Fruit fly (Drosophila melanogaster) whole organism: ENCODE results near the gene Arl1.

Source experiments
- CG8478 ChIP-seq: fragments of >200 bp; optimal IDR thresholded peaks from 2 replicates; lab custom pipeline; 2018; ENCODE audit warnings: inconsistent platforms
- Dll ChIP-seq: fragments of >200 bp; optimal IDR thresholded peaks from 2 replicates; lab custom pipeline; 2017
- EcR ChIP-seq, 2 experiments: fragments of >200 bp; optimal IDR thresholded peaks; 2 replicates each; lab custom pipeline; 2017; ENCODE audit warnings: missing biosample characterization in 2 of 2, missing genetic modification characterization in 2 of 2, missing genetic modification reagents in 2 of 2
- pan ChIP-seq: fragments of >200 bp; optimal IDR thresholded peaks from 2 replicates; lab custom pipeline; 2017
- psq ChIP-seq: fragments of >200 bp; optimal IDR thresholded peaks from 2 replicates; lab custom pipeline; 2017
- usp ChIP-seq: fragments of >200 bp; optimal IDR thresholded peaks from 2 replicates; lab custom pipeline; 2017; ENCODE audit warnings: missing biosample characterization, missing genetic modification characterization, mixed read lengths

The Arl1 gene

dm6 chr3L:15982783-15983432 is at the start of gene Arl1, which contains the start of gene brm:
Gene Arl1 (plus strand): TSS chr3L:15983135.
Gene brm (minus strand): TSS chr3L:15982869.
- TF ChIP-seq usp (GFP tag; lab: Kevin White, UChicago) (no peak), psq (lab: Kevin White, UChicago) (no peak), EcR (GFP tag; optimal IDR thresholded peaks at IDR 0.05; lab: Kevin White, UChicago) (no peak), Dll (lab: Kevin White, UChicago) (no peak), CG8478 (no peak), pan (lab: Kevin White, UChicago) (no peak)

- TF ChIP-seq pan (lab: Kevin White, UChicago) (no peak), EcR (GFP tag; optimal IDR thresholded peaks at IDR 0.05; lab: Kevin White, UChicago) (no peak), usp (GFP tag; lab: Kevin White, UChicago) (no peak), psq (lab: Kevin White, UChicago) (no peak), Dll (lab: Kevin White, UChicago) (no peak), CG8478 (no peak)
Observed at dm6 chr3L:15940823-15941222, 42.1 kb upstream of the Arl1 start.

dm6 chr3L:15952287-15952686 is 30.6 kb upstream of the Arl1 start:
- TF ChIP-seq CG8478 (no peak), EcR (GFP tag; optimal IDR thresholded peaks at IDR 0.05; lab: Kevin White, UChicago) (no peak), pan (lab: Kevin White, UChicago) (no peak), usp (GFP tag; lab: Kevin White, UChicago) (no peak), Dll (lab: Kevin White, UChicago) (no peak), psq (lab: Kevin White, UChicago) (no peak)

- TF ChIP-seq Dll (lab: Kevin White, UChicago) (no peak), psq (lab: Kevin White, UChicago) (no peak), usp (GFP tag; lab: Kevin White, UChicago) (no peak), CG8478 (no peak), pan (lab: Kevin White, UChicago) (no peak), EcR (GFP tag; optimal IDR thresholded peaks at IDR 0.05; lab: Kevin White, UChicago) (no peak)
Observed at dm6 chr3L:15952909-15953308, 30.0 kb upstream of the Arl1 start.

- TF ChIP-seq Dll (lab: Kevin White, UChicago) (no peak), CG8478 (no peak), pan (lab: Kevin White, UChicago) (no peak), usp (GFP tag; lab: Kevin White, UChicago) (no peak), psq (lab: Kevin White, UChicago) (no peak), EcR (GFP tag; optimal IDR thresholded peaks at IDR 0.05; lab: Kevin White, UChicago) (no peak)
Observed at dm6 chr3L:15953892-15954291, 29.0 kb upstream of the Arl1 start.

- TF ChIP-seq psq (lab: Kevin White, UChicago) = no peak
Observed at dm6 chr3L:15954784-15955427, 28.0 kb upstream of the Arl1 start, which contains the start of the genes Pka-C3 and GXIVsPLA2. Gene Pka-C3 (minus strand): TSS chr3L:15954797. Gene GXIVsPLA2 (plus strand): TSS chr3L:15955096.

- TF ChIP-seq CG8478 = no peak
- TF ChIP-seq psq (lab: Kevin White, UChicago) = no peak
- TF ChIP-seq EcR (GFP tag; optimal IDR thresholded peaks at IDR 0.05; lab: Kevin White, UChicago) = no peak
- no peak for TF ChIP-seq Dll (lab: Kevin White, UChicago)
Observed at dm6 chr3L:15956448-15957010, 26.4 kb upstream of the Arl1 start, which contains the start of gene elgi. Gene elgi (plus strand): TSS chr3L:15956550.

- TF ChIP-seq psq (lab: Kevin White, UChicago) (no peak), pan (lab: Kevin White, UChicago) (no peak), Dll (lab: Kevin White, UChicago) (no peak), EcR (GFP tag; optimal IDR thresholded peaks at IDR 0.05; lab: Kevin White, UChicago) (no peak), usp (GFP tag; lab: Kevin White, UChicago) (no peak), CG8478 (no peak)
Observed at dm6 chr3L:15958612-15959315, 24.2 kb upstream of the Arl1 start, which contains the start of gene CG17032. Gene CG17032 (plus strand): TSS chr3L:15958843.

dm6 chr3L:15967588-15968500 is 15.1 kb upstream of the Arl1 start, which contains the start of the genes Brr2 and CG10516:
Gene Brr2 (minus strand): TSS chr3L:15967872.
Gene CG10516 (plus strand): TSS chr3L:15968204.
- no peak for TF ChIP-seq EcR (GFP tag; optimal IDR thresholded peaks at IDR 0.05; lab: Kevin White, UChicago)
- no peak for TF ChIP-seq Dll (lab: Kevin White, UChicago)
- no peak for TF ChIP-seq psq (lab: Kevin White, UChicago)
- no peak for TF ChIP-seq pan (lab: Kevin White, UChicago)
- TF ChIP-seq CG8478 = no peak
- no peak for TF ChIP-seq usp (GFP tag; lab: Kevin White, UChicago)

- TF ChIP-seq usp (GFP tag; lab: Kevin White, UChicago) = no peak
- TF ChIP-seq CG8478 = no peak
- no peak for TF ChIP-seq Dll (lab: Kevin White, UChicago)
- TF ChIP-seq EcR (GFP tag; optimal IDR thresholded peaks at IDR 0.05; lab: Kevin White, UChicago) = no peak
- no peak for TF ChIP-seq pan (lab: Kevin White, UChicago)
- TF ChIP-seq psq (lab: Kevin White, UChicago) = no peak
Observed at dm6 chr3L:15968686-15969085, 14.2 kb upstream of the Arl1 start.
